Worm (Caenorhabditis elegans) whole organism, L2 larva: ENCODE measurements around the gene nhr-142.

Source experiments
- elt-1 ChIP-seq: fragments of 150-350 bp; optimal IDR thresholded peaks from 2 replicates; lab custom pipeline; 2014; ENCODE audit warnings: missing biosample characterization, missing genetic modification characterization
- elt-3 ChIP-seq: sonication (generic microtip); optimal IDR thresholded peaks from 2 replicates; lab custom pipeline; 2017; ENCODE audit warnings: missing biosample characterization, missing genetic modification characterization
- fos-1 ChIP-seq: fragments of 150-350 bp; optimal IDR thresholded peaks from 2 replicates; lab custom pipeline; 2014; ENCODE audit warnings: missing biosample characterization, missing genetic modification characterization
- lin-39 ChIP-seq: fragments of 150-350 bp; optimal IDR thresholded peaks from 2 replicates; lab custom pipeline; 2014; ENCODE audit warnings: missing biosample characterization, missing genetic modification reagents, missing genetic modification characterization
- mdl-1 ChIP-seq, 2 experiments: fragments of 150-350 bp in 1 of 2; sonication (generic microtip) in 1 of 2; optimal IDR thresholded peaks; 2 replicates each; lab custom pipeline; 2017; ENCODE audit warnings: missing biosample characterization in 2 of 2, missing genetic modification characterization in 2 of 2
- nhr-11 ChIP-seq: fragments of 150-350 bp; optimal IDR thresholded peaks from 2 replicates; lab custom pipeline; 2014; ENCODE audit warnings: missing biosample characterization, missing genetic modification characterization
- nhr-12 ChIP-seq: fragments of 150-350 bp; optimal IDR thresholded peaks from 2 replicates; lab custom pipeline; 2014; ENCODE audit warnings: missing biosample characterization, missing genetic modification characterization
- nhr-237 ChIP-seq: fragments of 150-350 bp; optimal IDR thresholded peaks from 2 replicates; lab custom pipeline; 2014; ENCODE audit warnings: missing biosample characterization, missing genetic modification characterization
- nhr-77 ChIP-seq: fragments of 150-350 bp; optimal IDR thresholded peaks from 2 replicates; lab custom pipeline; 2014; ENCODE audit warnings: missing biosample characterization, missing genetic modification characterization
- snpc-4 ChIP-seq: fragments of 150-350 bp; optimal IDR thresholded peaks from 2 replicates; lab custom pipeline; 2014; ENCODE audit warnings: missing biosample characterization, missing genetic modification characterization

DNA sequence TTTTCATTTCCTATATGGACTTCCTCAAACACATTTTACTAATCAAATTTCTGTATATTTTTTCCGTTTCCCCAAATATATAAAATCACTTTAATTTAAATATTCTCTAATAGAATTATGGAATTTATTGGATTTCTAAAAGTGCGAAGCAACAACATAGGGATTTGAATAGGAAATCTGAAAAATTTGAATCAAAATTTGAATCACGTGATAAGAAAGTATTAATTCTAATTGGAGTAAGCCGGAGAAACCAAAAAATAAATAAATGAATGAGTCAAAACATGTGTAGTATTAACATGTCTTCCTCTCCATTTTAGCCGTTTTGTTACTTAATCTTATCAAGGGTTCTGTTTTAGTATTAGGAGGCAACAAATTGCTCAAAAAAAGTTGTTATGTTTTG lies 49.1 kb downstream of the nhr-142 start:
- TF ChIP-seq lin-39 (no peak), elt-3 (tag; lab: Kevin White, UChicago) (no peak), nhr-77 (tag; lab: Kevin White, UChicago) (no peak), nhr-11 (tag; lab: Kevin White, UChicago) (no peak), fos-1 (tag; lab: Kevin White, UChicago) (no peak), nhr-12 (tag; lab: Kevin White, UChicago) (no peak), elt-1 (tag; lab: Kevin White, UChicago) (no peak), mdl-1 (tag; optimal IDR thresholded peaks at IDR 0.05; lab: Kevin White, UChicago) (no peak), snpc-4 (tag; lab: Kevin White, UChicago) (no peak), nhr-237 (tag; lab: Kevin White, UChicago) (no peak)
